Fruit fly (Drosophila melanogaster) whole organism, adult: ENCODE data around the gene AP-1mu.
A peak's percentile ranks its signal among the peaks of the same experiment; 100 is the strongest.

ENCODE experiments used
- CG11617 ChIP-seq: fragments of 200-800 bp; sonication (Bioruptor generic); optimal IDR thresholded peaks from 2 replicates; lab custom pipeline; 2017; ENCODE audit warnings: mild to moderate bottlenecking, missing biosample characterization, missing genetic modification reagents, missing genetic modification characterization
- CG12768 ChIP-seq: fragments of 200-800 bp; sonication (Bioruptor generic); optimal IDR thresholded peaks from 2 replicates; lab custom pipeline; 2017; ENCODE audit warnings: missing biosample characterization, missing genetic modification characterization, mild to moderate bottlenecking, moderate library complexity, missing genetic modification reagents
- CG14711 ChIP-seq: fragments of 200-800 bp; sonication (Bioruptor generic); optimal IDR thresholded peaks from 2 replicates; lab custom pipeline; 2018; ENCODE audit warnings: missing biosample characterization, mild to moderate bottlenecking, missing genetic modification characterization, moderate library complexity
- CG1620 ChIP-seq: fragments of 200-800 bp; sonication (Bioruptor generic); optimal IDR thresholded peaks from 2 replicates; lab custom pipeline; 2016; ENCODE audit warnings: missing biosample characterization, missing genetic modification characterization
- CG33017 ChIP-seq: fragments of 200-800 bp; sonication (Bioruptor generic); optimal IDR thresholded peaks from 2 replicates; lab custom pipeline; 2018; ENCODE audit warnings: missing biosample characterization, mild to moderate bottlenecking, missing genetic modification characterization, moderate library complexity
- CG5204 ChIP-seq: fragments of 200-800 bp; sonication (Bioruptor generic); optimal IDR thresholded peaks from 2 replicates; lab custom pipeline; 2016; ENCODE audit warnings: missing biosample characterization, missing genetic modification characterization
- CG7045 ChIP-seq: fragments of 200-800 bp; sonication (Bioruptor generic); optimal IDR thresholded peaks from 2 replicates; lab custom pipeline; 2017; ENCODE audit warnings: missing biosample characterization, mild to moderate bottlenecking, missing genetic modification characterization
- CG7101 ChIP-seq: fragments of 200-800 bp; sonication (Bioruptor generic); optimal IDR thresholded peaks from 2 replicates; lab custom pipeline; 2018; ENCODE audit warnings: missing biosample characterization, mild to moderate bottlenecking, missing genetic modification characterization, moderate library complexity
- Clk ChIP-seq: fragments of 200-800 bp; sonication (Bioruptor generic); optimal IDR thresholded peaks from 2 replicates; lab custom pipeline; 2017; ENCODE audit warnings: missing biosample characterization, missing genetic modification characterization
- Crg-1 ChIP-seq: fragments of 200-800 bp; sonication (Bioruptor generic); optimal IDR thresholded peaks from 2 replicates; lab custom pipeline; 2016; ENCODE audit warnings: missing biosample characterization, missing genetic modification characterization
- Hr96 ChIP-seq: fragments of 200-800 bp; sonication (Bioruptor generic); optimal IDR thresholded peaks from 2 replicates; lab custom pipeline; 2016; ENCODE audit warnings: missing biosample characterization, missing genetic modification characterization
- Mnt ChIP-seq: fragments of 200-800 bp; sonication (Bioruptor generic); optimal IDR thresholded peaks from 2 replicates; lab custom pipeline; 2016; ENCODE audit warnings: missing biosample characterization, mild to moderate bottlenecking, missing genetic modification characterization
- bab1 ChIP-seq: fragments of 200-800 bp; sonication (Bioruptor generic); optimal IDR thresholded peaks from 3 replicates; lab custom pipeline; 2019; ENCODE audit warnings: missing biosample characterization, mild to moderate bottlenecking, missing genetic modification characterization, moderate library complexity
- cic ChIP-seq: fragments of 200-800 bp; sonication (Bioruptor generic); optimal IDR thresholded peaks from 2 replicates; lab custom pipeline; 2017; ENCODE audit warnings: missing biosample characterization, mild to moderate bottlenecking, missing genetic modification characterization, moderate library complexity
- cnc ChIP-seq, 2 experiments: fragments of >200 bp; optimal IDR thresholded peaks; 2 replicates each; lab custom pipeline; 2017
- kay ChIP-seq: fragments of 200-800 bp; sonication (Bioruptor generic); peaks from one replicate; lab custom pipeline; 2016; ENCODE audit warnings: missing biosample characterization, missing genetic modification characterization, borderline replicate concordance
- ovo ChIP-seq: fragments of 200-800 bp; sonication (Bioruptor generic); optimal IDR thresholded peaks from 2 replicates; lab custom pipeline; 2016; ENCODE audit warnings: missing biosample characterization, missing genetic modification characterization
- pad ChIP-seq: fragments of 200-800 bp; sonication (Bioruptor generic); optimal IDR thresholded peaks from 3 replicates; lab custom pipeline; 2017; ENCODE audit warnings: missing biosample characterization, missing genetic modification characterization, mild to moderate bottlenecking, moderate library complexity, missing genetic modification reagents
- tj ChIP-seq: fragments of 200-800 bp; sonication (Bioruptor generic); optimal IDR thresholded peaks from 3 replicates; lab custom pipeline; 2017; ENCODE audit warnings: missing biosample characterization, mild to moderate bottlenecking, missing genetic modification characterization, moderate library complexity
- toe ChIP-seq: fragments of 200-800 bp; sonication (Bioruptor generic); optimal IDR thresholded peaks from 2 replicates; lab custom pipeline; 2016; ENCODE audit warnings: missing biosample characterization, missing genetic modification characterization

The AP-1mu gene

DNA sequence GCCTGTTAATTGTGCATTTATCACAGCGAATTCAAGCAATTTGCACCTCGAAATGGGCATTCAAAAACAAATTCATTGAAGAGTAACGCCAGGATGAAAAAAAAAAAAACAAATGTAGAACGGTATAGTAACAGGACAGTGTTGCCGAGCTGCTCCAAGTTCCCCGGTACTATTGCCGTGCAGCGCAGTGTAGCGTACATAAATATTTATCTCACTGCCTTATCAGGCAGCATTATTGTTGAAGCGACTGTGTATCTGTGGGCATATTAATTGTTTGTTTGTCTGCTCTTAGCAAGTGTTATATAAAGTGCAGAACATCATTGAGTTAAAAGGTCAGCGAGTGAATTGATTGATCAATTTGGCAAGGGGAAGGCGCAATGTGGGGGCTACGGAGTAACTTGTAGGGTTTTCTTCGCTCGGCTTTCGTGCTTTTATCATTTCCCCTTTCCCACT, 42.9 kb downstream of the AP-1mu start:
- TF ChIP-seq cic (GFP tag; lab: Kevin White, UChicago) (no peak), ovo (GFP tag; lab: Kevin White, UChicago) (peak; percentile 12), CG14711 (peak; percentile 31)

DNA sequence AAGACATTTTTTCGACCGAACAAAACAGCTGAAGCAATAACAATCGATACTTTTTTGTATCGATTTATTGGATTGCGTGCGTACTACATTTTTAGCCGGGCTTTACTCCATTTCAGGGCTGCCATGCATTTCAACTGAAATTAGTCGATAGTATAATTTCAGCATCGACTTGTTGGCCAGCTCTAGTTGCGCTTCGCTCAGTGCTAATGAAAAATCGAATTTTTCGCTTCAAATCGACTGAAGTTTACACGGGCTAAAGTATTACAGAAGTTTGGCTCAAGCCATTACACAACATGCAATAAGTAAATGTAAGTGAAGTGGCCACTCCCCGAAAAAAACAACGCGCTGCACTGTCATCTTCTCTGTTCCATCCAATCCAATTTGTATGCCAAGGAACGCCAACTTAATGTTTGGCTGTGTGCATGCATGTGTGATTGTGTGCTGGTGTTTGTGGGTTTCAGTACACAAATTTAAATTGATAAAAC, 43.4 kb downstream of the AP-1mu start, which contains the start of the genes mRpL47, CG8176 and Kdm3:
Gene mRpL47 (minus strand): TSS at position 49 of the 485 bp plus-strand sequence.
Gene CG8176 (plus strand): TSS at position 148 of the 485 bp plus-strand sequence.
Gene Kdm3 (plus strand): TSS at position 148 of the 485 bp plus-strand sequence.
- TF ChIP-seq CG1620 (GFP tag; lab: Kevin White, UChicago) (peak; percentile 86), CG5204 (GFP tag; lab: Kevin White, UChicago) (no peak), CG7045 (GFP tag; lab: Kevin White, UChicago) (peak; percentile 5), CG7101 (tag; lab: Kevin White, UChicago) (peak; percentile 61), toe (GFP tag; lab: Kevin White, UChicago) (no peak), Clk (GFP tag; lab: Kevin White, UChicago) (peak; percentile 63), pad (GFP tag; lab: Kevin White, UChicago) (peak; percentile 45), cnc (optimal IDR thresholded peaks at IDR 0.05; lab: Kevin White, UChicago) (no peak), CG14711 (peak; percentile 80), Hr96 (GFP tag; lab: Kevin White, UChicago) (no peak), CG12768 (peak; percentile 22), Crg-1 (peak; percentile 37), bab1 (peak; percentile 80), cic (GFP tag; lab: Kevin White, UChicago) (peak; percentile 78), CG33017 (no peak), Mnt (GFP tag; lab: Kevin White, UChicago) (peak; percentile 89), kay (GFP tag; lab: Kevin White, UChicago) (no peak), CG11617 (GFP tag; lab: Kevin White, UChicago) (peak; percentile 73), tj (GFP tag; lab: Kevin White, UChicago) (peak; percentile 54), ovo (GFP tag; lab: Kevin White, UChicago) (peak; percentile 1)

DNA sequence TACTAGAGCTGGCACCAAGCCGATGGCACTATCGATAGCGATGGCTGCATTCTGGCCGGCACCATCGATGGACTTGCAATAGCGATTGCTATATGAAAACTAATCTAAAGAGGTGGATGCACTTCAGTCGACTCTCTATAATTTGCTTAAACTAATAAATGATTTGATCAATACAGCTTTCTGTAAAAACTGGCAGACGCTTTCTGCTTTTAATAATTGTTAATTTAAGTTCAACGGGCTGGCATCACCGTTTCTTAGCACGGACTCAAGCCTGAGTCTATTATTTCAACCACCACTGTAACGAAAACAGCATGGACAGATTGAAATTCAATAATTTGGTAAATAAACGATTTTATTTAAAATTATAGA, 46.3 kb downstream of the AP-1mu start, which contains the start of the genes Ras85D and Rlb1:
Gene Ras85D (minus strand): TSS at position 16 of the 369 bp plus-strand sequence.
Gene Rlb1 (plus strand): TSS at position 276 of the 369 bp plus-strand sequence.
- peak; percentile 65 for TF ChIP-seq bab1
- peak; percentile 97 for TF ChIP-seq toe (GFP tag; lab: Kevin White, UChicago)
- TF ChIP-seq CG11617 (GFP tag; lab: Kevin White, UChicago): peak; percentile 76
- peak; percentile 80 for TF ChIP-seq ovo (GFP tag; lab: Kevin White, UChicago)
- peak; percentile 87 for TF ChIP-seq Mnt (GFP tag; lab: Kevin White, UChicago)
- TF ChIP-seq CG5204 (GFP tag; lab: Kevin White, UChicago): no peak
- peak; percentile 79 for TF ChIP-seq CG7101 (tag; lab: Kevin White, UChicago)
- no peak for TF ChIP-seq Clk (GFP tag; lab: Kevin White, UChicago)
- no peak for TF ChIP-seq kay (GFP tag; lab: Kevin White, UChicago)
- peak; percentile 46 for TF ChIP-seq tj (GFP tag; lab: Kevin White, UChicago)
- peak; percentile 76 for TF ChIP-seq CG7045 (GFP tag; lab: Kevin White, UChicago)
- no peak for TF ChIP-seq cic (GFP tag; lab: Kevin White, UChicago)
- peak; percentile 69 for TF ChIP-seq CG14711
- peak; percentile 86 for TF ChIP-seq Crg-1
- peak; percentile 67 for TF ChIP-seq pad (GFP tag; lab: Kevin White, UChicago)
- TF ChIP-seq CG12768: peak; percentile 73
- TF ChIP-seq CG1620 (GFP tag; lab: Kevin White, UChicago): peak; percentile 94
- TF ChIP-seq CG33017: peak; percentile 49
- no peak for TF ChIP-seq Hr96 (GFP tag; lab: Kevin White, UChicago)

dm6 chr3R:9512193-9513051, 46.9 kb downstream of the AP-1mu start:
- TF ChIP-seq cnc (optimal IDR thresholded peaks at IDR 0.05; lab: Kevin White, UChicago) (peak; percentile 70 to 88), CG1620 (GFP tag; lab: Kevin White, UChicago) (no peak)

dm6 chr3R:9510070-9510518, 49.2 kb downstream of the AP-1mu start, which contains the start of gene rump:
rump (minus strand) TSS chr3R:9510324.
- TF ChIP-seq Crg-1 (no peak), CG12768 (no peak), cic (GFP tag; lab: Kevin White, UChicago) (peak; percentile 38), CG14711 (peak; percentile 33), ovo (GFP tag; lab: Kevin White, UChicago) (no peak), CG1620 (GFP tag; lab: Kevin White, UChicago) (no peak), tj (GFP tag; lab: Kevin White, UChicago) (peak; percentile 58), Hr96 (GFP tag; lab: Kevin White, UChicago) (no peak), bab1 (peak; percentile 76), cnc (optimal IDR thresholded peaks at IDR 0.05; lab: Kevin White, UChicago) (no peak), CG7045 (GFP tag; lab: Kevin White, UChicago) (no peak), CG7101 (tag; lab: Kevin White, UChicago) (peak; percentile 35), kay (GFP tag; lab: Kevin White, UChicago) (no peak), Mnt (GFP tag; lab: Kevin White, UChicago) (peak; percentile 50), toe (GFP tag; lab: Kevin White, UChicago) (no peak), CG33017 (no peak), CG11617 (GFP tag; lab: Kevin White, UChicago) (peak; percentile 39), Clk (GFP tag; lab: Kevin White, UChicago) (no peak), pad (GFP tag; lab: Kevin White, UChicago) (peak; percentile 0), CG5204 (GFP tag; lab: Kevin White, UChicago) (no peak)
